Worm (Caenorhabditis elegans) whole organism, early embryonic: ENCODE data around the gene cdkl-1.

Source experiments
- ama-1 ChIP-seq: fragments of 150-350 bp; optimal IDR thresholded peaks from 2 replicates; lab custom pipeline; 2014
- ceh-13 ChIP-seq: fragments of 200-800 bp; sonication (Bioruptor generic); optimal IDR thresholded peaks from 2 replicates; lab custom pipeline; 2018; ENCODE audit warnings: mild to moderate bottlenecking, missing genetic modification characterization, missing compliant biosample characterization
- ceh-36 ChIP-seq: sonication (generic microtip); optimal IDR thresholded peaks from 2 replicates; lab custom pipeline; 2016; ENCODE audit warnings: missing genetic modification characterization, inconsistent platforms, missing compliant biosample characterization
- ets-7 ChIP-seq: sonication (generic microtip); optimal IDR thresholded peaks from 2 replicates; lab custom pipeline; 2016; ENCODE audit warnings: missing genotype, missing genetic modification characterization, missing compliant biosample characterization
- flt-1 ChIP-seq: fragments of 200-800 bp; sonication (Bioruptor generic); IDR thresholded peaks from 2 replicates; pipeline ENCODE4 v1.3.6; 2022; ENCODE audit warnings: missing genetic modification characterization, missing compliant biosample characterization
- pes-1 ChIP-seq: fragments of 200-800 bp; sonication (Bioruptor generic); IDR thresholded peaks from 2 replicates; pipeline ENCODE4 v1.3.6; 2022; ENCODE audit warnings: missing genetic modification reagents, missing genetic modification characterization, missing compliant biosample characterization
- sea-1 ChIP-seq: fragments of 200-800 bp; sonication (Bioruptor generic); conservative IDR thresholded peaks from 2 replicates; pipeline ENCODE4 v1.3.6; 2022; ENCODE audit warnings: missing genetic modification characterization, missing compliant biosample characterization
- tbx-11 ChIP-seq: fragments of 200-800 bp; sonication (Bioruptor generic); IDR thresholded peaks from 2 replicates; pipeline ENCODE4 v1.3.6; 2022; ENCODE audit warnings: missing genetic modification characterization, missing compliant biosample characterization
- tbx-37 ChIP-seq: fragments of 200-800 bp; sonication (Bioruptor generic); conservative IDR thresholded peaks from 2 replicates; pipeline ENCODE4 v1.3.6; 2022; ENCODE audit warnings: missing genetic modification reagents, missing genetic modification characterization, missing compliant biosample characterization
- tra-4 ChIP-seq: sonication (generic microtip); optimal IDR thresholded peaks from 2 replicates; lab custom pipeline; 2017; ENCODE audit warnings: missing genetic modification characterization, missing compliant biosample characterization

DNA sequence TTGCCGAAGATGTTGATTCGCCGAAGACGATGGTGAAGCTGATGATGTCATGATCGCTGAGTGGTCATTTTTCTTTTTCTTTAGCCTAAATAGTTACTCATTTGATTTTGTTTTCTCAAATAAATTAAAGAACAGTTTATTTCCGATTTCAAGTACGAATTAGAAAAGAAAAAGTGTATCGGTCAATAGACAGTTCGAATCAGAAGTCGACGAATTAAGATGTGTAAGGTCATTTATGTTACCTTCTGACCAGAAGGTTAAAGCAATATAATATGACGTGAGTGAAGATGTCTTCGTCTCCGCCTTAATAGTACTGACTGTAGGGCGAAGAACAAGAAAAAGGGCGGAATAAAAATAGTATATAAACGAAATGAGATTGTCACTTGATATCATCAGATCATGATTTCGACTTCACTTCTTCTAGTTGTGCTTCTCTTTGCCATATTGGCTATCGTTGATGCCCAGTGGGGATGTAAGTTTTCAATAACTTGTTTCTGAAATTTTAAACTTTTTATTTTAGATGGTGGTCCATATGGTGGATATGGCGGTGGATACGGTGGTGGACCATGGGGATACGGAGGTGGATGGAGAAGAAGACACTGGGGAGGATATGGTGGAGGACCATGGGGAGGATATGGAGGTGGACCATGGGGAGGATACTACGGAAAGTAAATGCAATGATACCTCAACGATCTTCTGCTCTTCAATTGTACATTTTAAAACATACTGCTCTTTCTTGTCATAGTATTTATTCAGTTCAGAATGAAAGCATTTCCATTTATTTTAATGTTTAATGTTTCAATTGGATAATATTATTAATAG lies 48.5 kb downstream of the cdkl-1 start, which contains the start of the genes T19C4.24 and nlp-33:
- no peak for TF ChIP-seq ceh-36 (tag; lab: Kevin White, UChicago)
- TF ChIP-seq tra-4 (tag; lab: Kevin White, UChicago), result no peak
- TF ChIP-seq ceh-13 (GFP tag; lab: Kevin White, UChicago), result no peak
- no peak for TF ChIP-seq sea-1 (GFP tag; lab: Robert Waterston, UW)
- TF ChIP-seq ama-1 (lab: Kevin White, UChicago), result no peak
- TF ChIP-seq tbx-11 (GFP tag; lab: Robert Waterston, UW), result no peak
- no peak for TF ChIP-seq tbx-37
- no peak for TF ChIP-seq flt-1 (GFP tag; lab: Robert Waterston, UW)
- TF ChIP-seq ets-7 (tag; lab: Kevin White, UChicago), result no peak
- TF ChIP-seq pes-1 (GFP tag; lab: Robert Waterston, UW), result no peak
